Fruit fly (Drosophila melanogaster) whole organism, pupa: ENCODE results near the gene Rpt4R.

Experiments
- CG10348 ChIP-seq: fragments of 200-800 bp; sonication (Bioruptor generic); IDR thresholded peaks from 2 replicates; pipeline ENCODE4 v1.3.6; 2022; ENCODE audit warnings: missing biosample characterization, missing genetic modification characterization
- CG13204 ChIP-seq: fragments of 200-800 bp; sonication (Bioruptor generic); optimal IDR thresholded peaks from 2 replicates; lab custom pipeline; 2018; ENCODE audit warnings: missing biosample characterization, mild to moderate bottlenecking, missing genetic modification characterization, moderate library complexity
- CG15710 ChIP-seq: fragments of 200-800 bp; sonication (Bioruptor generic); optimal IDR thresholded peaks from 2 replicates; lab custom pipeline; 2018; ENCODE audit warnings: missing biosample characterization, mild to moderate bottlenecking, missing genetic modification characterization, moderate library complexity
- CG17806 ChIP-seq: fragments of 200-800 bp; sonication (Bioruptor generic); optimal IDR thresholded peaks from 2 replicates; lab custom pipeline; 2018; ENCODE audit warnings: missing biosample characterization, mild to moderate bottlenecking, missing genetic modification characterization, moderate library complexity
- CG32121 ChIP-seq: fragments of 200-800 bp; sonication (Bioruptor generic); IDR thresholded peaks from 2 replicates; pipeline ENCODE4 v1.3.6; 2022; ENCODE audit warnings: missing biosample characterization, missing genetic modification characterization
- CG4496 ChIP-seq: fragments of 200-800 bp; sonication (Bioruptor generic); IDR thresholded peaks from 3 replicates; pipeline ENCODE4 v1.3.6; 2022; ENCODE audit warnings: missing biosample characterization, missing genetic modification characterization
- CG9948 ChIP-seq: fragments of 200-800 bp; sonication (Bioruptor generic); optimal IDR thresholded peaks from 2 replicates; lab custom pipeline; 2018; ENCODE audit warnings: missing biosample characterization, mild to moderate bottlenecking, missing genetic modification characterization, moderate library complexity
- D1 ChIP-seq: fragments of 200-800 bp; sonication (Bioruptor generic); optimal IDR thresholded peaks from 2 replicates; lab custom pipeline; 2018; ENCODE audit warnings: missing biosample characterization, mild to moderate bottlenecking, missing genetic modification characterization, moderate library complexity
- EcR ChIP-seq: fragments of 200-800 bp; sonication (Bioruptor generic); optimal IDR thresholded peaks from 3 replicates; lab custom pipeline; 2019; ENCODE audit warnings: missing biosample characterization, missing genetic modification characterization, mild to moderate bottlenecking, moderate library complexity, missing genetic modification reagents
- Pif1A ChIP-seq: fragments of 200-800 bp; sonication (Bioruptor generic); optimal IDR thresholded peaks from 3 replicates; lab custom pipeline; 2016; ENCODE audit warnings: missing biosample characterization, missing genetic modification characterization
- fd96Ca ChIP-seq: fragments of 200-800 bp; sonication (Bioruptor generic); IDR thresholded peaks from 3 replicates; pipeline ENCODE4 v1.3.6; 2022; ENCODE audit warnings: missing biosample characterization, missing genetic modification characterization
- gl ChIP-seq: fragments of 200-800 bp; sonication (Bioruptor generic); optimal IDR thresholded peaks from 2 replicates; lab custom pipeline; 2018; ENCODE audit warnings: missing biosample characterization, mild to moderate bottlenecking, missing genetic modification characterization

- TF ChIP-seq D1 (tag; lab: Kevin White, UChicago) (no peak), CG10348 (GFP tag; lab: Robert Waterston, UW) (no peak), CG17806 (tag; lab: Kevin White, UChicago) (no peak), CG13204 (GFP tag; lab: Kevin White, UChicago) (no peak), CG4496 (GFP tag; lab: Robert Waterston, UW) (no peak), fd96Ca (GFP tag; lab: Robert Waterston, UW) (no peak), gl (tag; lab: Kevin White, UChicago) (no peak), CG32121 (no peak), CG15710 (no peak), Pif1A (GFP tag; lab: Kevin White, UChicago) (no peak), CG9948 (tag; lab: Kevin White, UChicago) (no peak), EcR (GFP tag; lab: Kevin White, UChicago) (no peak)
Measured at dm6 chr3L:11957669-11958333, 16.1 kb downstream of the Rpt4R start, which contains the start of the genes CG11570 and CG43294.
